Comparison of ENCODE assay signal across 6 worm cellular contexts in the genomic region with DNA sequence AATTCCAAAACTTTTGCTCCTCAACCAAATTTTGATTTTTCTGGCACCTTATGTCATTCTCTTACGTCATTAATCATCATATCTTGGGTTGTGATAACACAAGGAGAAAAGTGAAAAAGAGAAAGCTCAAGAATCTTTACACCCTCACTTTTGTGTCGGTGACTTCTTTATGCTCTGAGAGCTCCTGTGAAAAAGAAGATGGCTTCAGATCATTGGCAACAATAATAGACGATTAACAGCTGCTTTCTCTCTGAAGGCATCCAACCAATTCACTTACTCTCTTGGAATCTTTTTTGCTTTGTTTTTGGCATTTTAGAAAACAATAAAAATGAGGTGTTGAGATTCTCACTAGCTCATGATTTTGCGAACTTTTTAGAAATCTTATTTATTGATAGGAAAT.
TF ChIP-seq lines count a peak whose summit lies in the region.

No protein-coding gene starts in this region.

TF ChIP-seq in whole organism, L1 larva, 84 proteins besides CTCF, POLR2A, EP300 and RAD21 (continues in another document):
- TF ChIP-seq fkh-10 (GFP tag; optimal IDR thresholded peaks at IDR 0.05; lab: Kevin White, UChicago) (no peak), zag-1 (tag; optimal IDR thresholded peaks at IDR 0.05; lab: Kevin White, UChicago) (no peak), nhr-237 (tag; optimal IDR thresholded peaks at IDR 0.05; lab: Kevin White, UChicago) (no peak), hlh-17 (GFP tag; optimal IDR thresholded peaks at IDR 0.05; lab: Kevin White, UChicago; ENCODE audit: borderline replicate concordance) (no peak), nhr-84 (tag; optimal IDR thresholded peaks at IDR 0.05; lab: Kevin White, UChicago) (no peak), ztf-4 (tag; optimal IDR thresholded peaks at IDR 0.05; lab: Kevin White, UChicago) (no peak), unc-30 (tag; optimal IDR thresholded peaks at IDR 0.05; lab: Kevin White, UChicago) (no peak), mep-1 (tag; optimal IDR thresholded peaks at IDR 0.05; lab: Kevin White, UChicago) (no peak), F16B12.6 (tag; optimal IDR thresholded peaks at IDR 0.05; lab: Kevin White, UChicago) (no peak), xbp-1 (tag; optimal IDR thresholded peaks at IDR 0.05; lab: Kevin White, UChicago) (no peak), unc-62 (GFP tag; optimal IDR thresholded peaks at IDR 0.05; lab: Kevin White, UChicago) (no peak), unc-86 (tag; optimal IDR thresholded peaks at IDR 0.05; lab: Kevin White, UChicago) (no peak), pag-3 (tag; optimal IDR thresholded peaks at IDR 0.05; lab: Kevin White, UChicago; ENCODE audit: borderline replicate concordance, insufficient read depth) (peak; percentile 86), lin-15B (tag; optimal IDR thresholded peaks at IDR 0.05; lab: Kevin White, UChicago) (no peak)

TF ChIP-seq in whole organism, L2 larva, 48 proteins besides CTCF, POLR2A, EP300 and RAD21:
- peak; percentile 55 for TF ChIP-seq sma-9 (GFP tag; optimal IDR thresholded peaks at IDR 0.05; lab: Kevin White, UChicago)
- no peak for TF ChIP-seq sma-9 (tag; optimal IDR thresholded peaks at IDR 0.05; lab: Kevin White, UChicago)
- no peak for TF ChIP-seq ceh-82 (tag; optimal IDR thresholded peaks at IDR 0.05; lab: Kevin White, UChicago)
- TF ChIP-seq lsy-2 (tag; optimal IDR thresholded peaks at IDR 0.05; lab: Kevin White, UChicago) = peak in 1 of 2 experiments; percentile 19
- TF ChIP-seq nhr-6 (tag; optimal IDR thresholded peaks at IDR 0.05; lab: Kevin White, UChicago) = no peak

TF ChIP-seq in whole organism, L3 larva, 47 proteins besides CTCF, POLR2A, EP300 and RAD21:
- TF ChIP-seq ztf-4 (tag; optimal IDR thresholded peaks at IDR 0.05; lab: Kevin White, UChicago) (no peak), nhr-11 (tag; optimal IDR thresholded peaks at IDR 0.05; lab: Kevin White, UChicago) (peak; percentile 49), daf-12 (tag; optimal IDR thresholded peaks at IDR 0.05; lab: Kevin White, UChicago) (no peak), lin-39 (tag; optimal IDR thresholded peaks at IDR 0.05; lab: Kevin White, UChicago) (no peak), zag-1 (tag; optimal IDR thresholded peaks at IDR 0.05; lab: Kevin White, UChicago) (no peak), ceh-82 (tag; optimal IDR thresholded peaks at IDR 0.05; lab: Kevin White, UChicago) (no peak), mdl-1 (tag; optimal IDR thresholded peaks at IDR 0.05; lab: Kevin White, UChicago) (no peak), unc-62 (GFP tag; optimal IDR thresholded peaks at IDR 0.05; lab: Kevin White, UChicago) (no peak), mml-1 (tag; optimal IDR thresholded peaks at IDR 0.05; lab: Kevin White, UChicago) (no peak), fkh-2 (tag; optimal IDR thresholded peaks at IDR 0.05; lab: Kevin White, UChicago) (no peak), nfya-1 (tag; optimal IDR thresholded peaks at IDR 0.05; lab: Kevin White, UChicago; ENCODE audit: insufficient read depth) (peak; percentile 18)

TF ChIP-seq in whole organism, L4 larva, 104 proteins besides CTCF, POLR2A, EP300 and RAD21:
- TF ChIP-seq mes-2 (tag; optimal IDR thresholded peaks at IDR 0.05; lab: Kevin White, UChicago; ENCODE audit: poor library complexity, severe bottlenecking) (no peak), nhr-11 (tag; optimal IDR thresholded peaks at IDR 0.05; lab: Kevin White, UChicago) (peak; percentile 75), daf-16 (GFP tag; optimal IDR thresholded peaks at IDR 0.05; lab: Kevin White, UChicago) (peak in 1 of 2 experiments; percentile 54), daf-16 (tag; optimal IDR thresholded peaks at IDR 0.05; lab: Kevin White, UChicago) (no peak), gei-8 (GFP tag; optimal IDR thresholded peaks at IDR 0.05; lab: Kevin White, UChicago) (no peak), duxl-1 (tag; optimal IDR thresholded peaks at IDR 0.05; lab: Kevin White, UChicago; ENCODE audit: poor library complexity) (no peak)

TF ChIP-seq in whole organism, late embryonic, 69 proteins besides CTCF, POLR2A, EP300 and RAD21:
- TF ChIP-seq sdc-2 (tag; optimal IDR thresholded peaks at IDR 0.05; lab: Kevin White, UChicago) (no peak), unc-55 (GFP tag; optimal IDR thresholded peaks at IDR 0.05; lab: Kevin White, UChicago) (peak; percentile 13)

TF ChIP-seq in whole organism, mixed stage, embryonic, 35 proteins besides CTCF, POLR2A, EP300 and RAD21:
- TF ChIP-seq hlh-1 (tag; optimal IDR thresholded peaks at IDR 0.05; lab: Kevin White, UChicago) = peak; percentile 76
- no peak for TF ChIP-seq lin-13 (tag; optimal IDR thresholded peaks at IDR 0.05; lab: Kevin White, UChicago)
- no peak for TF ChIP-seq pha-4 (tag; optimal IDR thresholded peaks at IDR 0.05; lab: Kevin White, UChicago)

Comparison
In these comparisons a context has a peak if more than half of its experiments do, and no peak if none do; other contexts are left out.
1. Of the 29 proteins assayed by ChIP-seq in both whole organism, L4 larva and whole organism, L1 larva: peak only in whole organism, L4 larva: nhr-11; only in whole organism, L1 larva: none; in both: none; in neither: 27; mixed calls (peak in some experiments, not most) for 1.